Worm (Caenorhabditis elegans): Measurements from ENCODE around the gene C25D7.5.

C25D7.5 gene

ce11 chrV:15059534-15059933 is 7.1 kb downstream of the C25D7.5 start, which contains the start of the genes mcm-3 and C25D7.15 (continued):
- no peak for TF ChIP-seq nfya-2 (GFP tag; IDR thresholded peaks at IDR 0.05)
- no peak for TF ChIP-seq lsy-27 (tag; optimal IDR thresholded peaks at IDR 0.05; ENCODE audit: borderline replicate concordance, insufficient read depth)
- peak; percentile 84 for TF ChIP-seq B0019.2 (GFP tag; conservative IDR thresholded peaks at IDR 0.05)
- TF ChIP-seq Y56A3A.18 (GFP tag; IDR thresholded peaks at IDR 0.05), result no peak
- no peak for TF ChIP-seq sea-2 (GFP tag; IDR thresholded peaks at IDR 0.05)
- TF ChIP-seq gei-17 (GFP tag; optimal IDR thresholded peaks at IDR 0.05), result no peak
- peak; percentile 75 for TF ChIP-seq F33H1.4 (GFP tag; IDR thresholded peaks at IDR 0.05)
- no peak for TF ChIP-seq nhr-80 (tag; optimal IDR thresholded peaks at IDR 0.05)
- TF ChIP-seq F10E7.11 (tag; optimal IDR thresholded peaks at IDR 0.05), result no peak
- no peak for TF ChIP-seq F49E8.2 (tag; optimal IDR thresholded peaks at IDR 0.05; ENCODE audit: insufficient read depth)
- TF ChIP-seq nhr-120 (GFP tag; IDR thresholded peaks at IDR 0.05), result no peak
- TF ChIP-seq aptf-2 (GFP tag; conservative IDR thresholded peaks at IDR 0.05), result no peak
- TF ChIP-seq K12H6.12 (tag; optimal IDR thresholded peaks at IDR 0.05), result no peak
- TF ChIP-seq lin-54 (GFP tag; optimal IDR thresholded peaks at IDR 0.05), result peak; percentile 80
- TF ChIP-seq fkh-3 (tag; optimal IDR thresholded peaks at IDR 0.05), result no peak
- no peak for TF ChIP-seq F37B4.10 (GFP tag; IDR thresholded peaks at IDR 0.05)
- TF ChIP-seq ets-4 (GFP tag; optimal IDR thresholded peaks at IDR 0.05), result no peak
- TF ChIP-seq C17E4.6 (GFP tag; IDR thresholded peaks at IDR 0.05), result no peak
- TF ChIP-seq egrh-3 (GFP tag; IDR thresholded peaks at IDR 0.05), result no peak
- TF ChIP-seq aptf-3 (GFP tag; IDR thresholded peaks at IDR 0.05), result no peak
- TF ChIP-seq B0336.3 (GFP tag; IDR thresholded peaks at IDR 0.05), result peak; percentile 50; the same call in 1 of the 2 replicates
- no peak for TF ChIP-seq F39B2.1 (GFP tag; IDR thresholded peaks at IDR 0.05)
- TF ChIP-seq nfyb-1 (GFP tag; IDR thresholded peaks at IDR 0.05), result no peak
- TF ChIP-seq chd-7 (tag; optimal IDR thresholded peaks at IDR 0.05), result no peak
- peak; percentile 72 for TF ChIP-seq xnd-1 (tag; optimal IDR thresholded peaks at IDR 0.05)
- TF ChIP-seq ama-1 (optimal IDR thresholded peaks at IDR 0.05), result no peak
- TF ChIP-seq ama-1 (GFP tag; optimal IDR thresholded peaks at IDR 0.05), result no peak
- TF ChIP-seq K11D2.4 (GFP tag; IDR thresholded peaks at IDR 0.05), result no peak
- no peak for TF ChIP-seq zim-3 (tag; optimal IDR thresholded peaks at IDR 0.05)
- no peak for TF ChIP-seq Y67H2A.10 (GFP tag; conservative IDR thresholded peaks at IDR 0.05)
- no peak for TF ChIP-seq ztf-25 (GFP tag; IDR thresholded peaks at IDR 0.05)
- TF ChIP-seq nhr-27 (tag; optimal IDR thresholded peaks at IDR 0.05), result no peak
- TF ChIP-seq hlh-26 (GFP tag; conservative IDR thresholded peaks at IDR 0.05), result no peak
- peak; percentile 7 for TF ChIP-seq ztf-18 (tag; optimal IDR thresholded peaks at IDR 0.05)

ce11 chrV:15060595-15060994 is 8.1 kb downstream of the C25D7.5 start:
- TF ChIP-seq lsl-1 (GFP tag; optimal IDR thresholded peaks at IDR 0.05) (peak; percentile 77), F33H1.4 (GFP tag; IDR thresholded peaks at IDR 0.05) (peak; percentile 55; the same call in 1 of the 2 replicates), F23B12.7 (tag; optimal IDR thresholded peaks at IDR 0.05; ENCODE audit: insufficient read depth) (no peak)

ce11 chrV:15063987-15064386 is 11.5 kb downstream of the C25D7.5 start, which contains the start of gene rap-2:
Gene rap-2, minus strand, starts transcription at chrV:15064087.
- TF ChIP-seq madf-10 (tag; optimal IDR thresholded peaks at IDR 0.05) (no peak), aptf-2 (GFP tag; conservative IDR thresholded peaks at IDR 0.05) (no peak)

Measured in whole organism, young adult.